Fruit fly (Drosophila melanogaster): Measurements from ENCODE around the gene CG43131.

- TF ChIP-seq psq (optimal IDR thresholded peaks at IDR 0.05) = no peak
- TF ChIP-seq insv (optimal IDR thresholded peaks at IDR 0.05) = no peak
- TF ChIP-seq Sin3A (optimal IDR thresholded peaks at IDR 0.05) = no peak
Observed at dm6 chr3R:5086471-5086821, 22.5 kb downstream of the CG43131 start.
